Fruit fly (Drosophila melanogaster) whole organism, larva: ENCODE data around the gene Rh7.

ENCODE experiments used
- noc ChIP-seq: fragments of 200-800 bp; sonication (Bioruptor generic); optimal IDR thresholded peaks from 3 replicates; lab custom pipeline; 2019; ENCODE audit warnings: missing biosample characterization, mild to moderate bottlenecking, missing genetic modification characterization, moderate library complexity

Gene Rh7

DNA sequence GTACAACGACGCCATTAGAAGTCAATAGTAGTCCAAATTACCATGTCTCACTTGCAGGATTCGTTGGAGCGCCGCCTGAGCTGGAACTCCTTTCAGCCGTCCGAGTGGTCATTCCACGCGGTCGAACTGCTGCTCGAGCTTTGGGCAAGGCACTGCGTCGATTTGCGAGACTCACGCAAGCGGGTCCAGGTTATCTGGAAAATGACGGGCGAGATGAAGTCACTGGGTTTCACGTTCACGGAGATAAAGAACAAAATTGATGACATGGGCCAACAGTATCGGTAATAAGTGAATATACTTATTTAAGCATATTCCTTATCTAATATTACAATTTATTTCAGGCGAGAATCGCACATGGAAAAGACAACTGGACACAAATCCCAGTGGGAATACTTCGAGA lies 56.7 kb downstream of the Rh7 start:
- TF ChIP-seq noc (tag; lab: Kevin White, UChicago) = no peak

DNA sequence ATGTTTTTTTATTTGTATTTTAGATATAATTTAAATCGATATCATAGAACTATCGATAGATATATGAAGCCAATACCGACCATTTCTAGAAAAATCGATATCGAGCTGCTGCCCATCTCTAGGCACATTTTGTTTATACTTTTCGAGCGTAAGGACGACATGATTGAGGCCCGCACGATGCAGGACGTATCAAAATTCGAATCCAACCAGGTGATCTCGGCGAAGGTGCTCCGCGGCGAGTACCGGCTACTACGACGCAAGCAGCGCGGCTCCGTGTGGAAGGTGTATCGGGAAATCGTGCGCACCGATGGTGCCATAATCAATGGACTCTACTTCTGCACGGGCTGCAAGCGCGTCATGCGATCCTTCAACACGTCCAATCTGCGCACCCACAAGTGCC lies 57.1 kb downstream of the Rh7 start, which contains the start of gene ssp:
Gene ssp, plus strand, starts transcription at position 102 of the 400 bp plus-strand sequence.
- TF ChIP-seq noc (tag; lab: Kevin White, UChicago) = no peak

DNA sequence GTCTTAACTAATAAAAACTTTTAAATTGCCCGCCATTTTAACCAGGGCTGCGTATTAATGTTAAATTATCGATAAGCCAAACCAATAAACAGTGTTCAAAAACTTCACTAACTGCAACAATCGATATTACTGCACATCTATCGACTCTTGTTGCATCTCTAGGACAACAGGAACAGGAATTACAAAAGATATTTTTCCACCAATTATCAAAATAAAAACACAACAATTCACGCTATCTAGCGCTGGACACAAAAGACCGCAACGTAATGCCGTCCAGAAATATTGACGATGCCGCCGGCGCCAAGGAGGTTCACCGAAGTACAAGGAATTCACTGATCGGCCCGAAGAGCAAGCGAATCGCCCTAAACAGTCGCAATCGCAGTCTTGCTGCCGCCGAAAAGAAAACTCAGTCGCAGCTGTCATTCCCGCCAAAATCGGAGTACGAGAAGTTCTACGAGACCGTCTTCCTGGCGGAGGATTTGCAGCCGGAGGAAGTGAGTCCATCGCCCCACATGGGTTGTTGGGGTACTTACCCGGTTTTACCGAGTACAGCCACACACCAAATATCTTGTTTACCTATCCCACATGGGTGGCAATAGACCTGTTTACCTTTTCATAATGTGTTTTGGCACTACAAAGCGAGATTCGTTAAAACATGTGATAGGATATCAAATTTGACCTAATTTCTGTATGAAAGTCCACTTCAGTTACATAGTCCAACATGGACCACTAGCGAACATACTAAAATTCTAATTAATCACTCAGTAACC lies 59.1 kb downstream of the Rh7 start, which contains the start of gene vers:
Gene vers, plus strand, starts transcription at position 136 of the 770 bp plus-strand sequence.
- TF ChIP-seq noc (tag; lab: Kevin White, UChicago) = no peak

DNA sequence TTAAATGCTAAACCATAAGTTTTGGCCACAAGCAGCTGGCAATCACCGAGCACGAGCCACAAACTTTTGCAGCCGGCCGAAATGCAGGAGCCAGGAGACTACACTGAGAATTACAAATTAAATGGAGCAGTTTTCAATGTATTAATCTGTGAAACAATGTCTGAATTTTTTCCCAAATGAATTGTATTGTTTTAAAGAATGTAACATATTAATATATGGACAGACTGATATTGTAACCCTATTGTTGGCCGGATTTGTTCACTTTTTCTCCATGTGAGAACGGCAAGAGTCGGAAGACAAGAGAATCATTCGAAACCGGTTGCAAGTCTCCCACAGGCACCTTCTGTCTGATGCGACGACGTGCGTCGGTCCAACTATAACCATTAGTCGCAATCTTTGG lies 60.2 kb downstream of the Rh7 start:
- TF ChIP-seq noc (tag; lab: Kevin White, UChicago) = no peak
